Fruit fly (Drosophila melanogaster) whole organism, embryonic: ENCODE measurements around the gene CG10467.
A peak's percentile ranks its signal among the peaks of the same experiment; 100 is the strongest.

Experiments
- Bdp1 ChIP-seq: fragments of 200-800 bp; sonication (Bioruptor generic); optimal IDR thresholded peaks from 3 replicates; lab custom pipeline; 2016; ENCODE audit warnings: missing biosample characterization, missing genetic modification characterization
- CG10431 ChIP-seq: fragments of 200-800 bp; sonication (Bioruptor generic); optimal IDR thresholded peaks from 3 replicates; lab custom pipeline; 2018; ENCODE audit warnings: missing biosample characterization, mild to moderate bottlenecking, missing genetic modification characterization
- CG11093 ChIP-seq: fragments of 200-800 bp; sonication (Bioruptor generic); IDR thresholded peaks from 3 replicates; pipeline ENCODE4 v1.3.6; 2022; ENCODE audit warnings: missing biosample characterization, missing genetic modification characterization
- CG11247 ChIP-seq: fragments of 200-800 bp; sonication (Bioruptor generic); IDR thresholded peaks from 2 replicates; pipeline ENCODE4 v1.3.6; 2022; ENCODE audit warnings: missing biosample characterization, missing genetic modification characterization
- CG11398 ChIP-seq: fragments of 200-800 bp; sonication (Bioruptor generic); optimal IDR thresholded peaks from 2 replicates; lab custom pipeline; 2016; ENCODE audit warnings: missing biosample characterization, missing genetic modification characterization
- CG12104 ChIP-seq: fragments of 200-800 bp; sonication (Bioruptor generic); optimal IDR thresholded peaks from 3 replicates; lab custom pipeline; 2016; ENCODE audit warnings: missing biosample characterization, missing genetic modification characterization
- CG12219 ChIP-seq: fragments of 200-800 bp; sonication (Bioruptor generic); optimal IDR thresholded peaks from 3 replicates; lab custom pipeline; 2018; ENCODE audit warnings: missing biosample characterization, mild to moderate bottlenecking, missing genetic modification characterization
- CG13624 ChIP-seq: fragments of 200-800 bp; sonication (Bioruptor generic); optimal IDR thresholded peaks from 2 replicates; lab custom pipeline; 2016; ENCODE audit warnings: missing biosample characterization, missing genetic modification characterization
- CG14050 ChIP-seq: fragments of 200-800 bp; sonication (Bioruptor generic); IDR thresholded peaks from 3 replicates; pipeline ENCODE4 v1.3.6; 2022; ENCODE audit warnings: missing biosample characterization, missing genetic modification characterization
- CG14710 ChIP-seq: fragments of 200-800 bp; sonication (Bioruptor generic); optimal IDR thresholded peaks from 3 replicates; lab custom pipeline; 2019; ENCODE audit warnings: missing biosample characterization, mild to moderate bottlenecking, missing genetic modification characterization, moderate library complexity
- CG17328 ChIP-seq: fragments of 200-800 bp; sonication (Bioruptor generic); IDR thresholded peaks from 2 replicates; pipeline ENCODE4 v1.3.6; 2022; ENCODE audit warnings: missing biosample characterization, missing genetic modification characterization
- CG17802 ChIP-seq: fragments of 200-800 bp; sonication (Bioruptor generic); optimal IDR thresholded peaks from 2 replicates; lab custom pipeline; 2018; ENCODE audit warnings: missing biosample characterization, mild to moderate bottlenecking, missing genetic modification characterization, moderate library complexity
- CG1832 ChIP-seq: fragments of 200-800 bp; sonication (Bioruptor generic); optimal IDR thresholded peaks from 2 replicates; lab custom pipeline; 2017; ENCODE audit warnings: missing biosample characterization, mild to moderate bottlenecking, missing genetic modification characterization, inconsistent platforms
- CG3065 ChIP-seq: fragments of 200-800 bp; sonication (Bioruptor generic); optimal IDR thresholded peaks from 2 replicates; lab custom pipeline; 2016; ENCODE audit warnings: missing biosample characterization, missing genetic modification characterization
- CG31365 ChIP-seq: fragments of 200-800 bp; sonication (Bioruptor generic); optimal IDR thresholded peaks from 2 replicates; lab custom pipeline; 2018; ENCODE audit warnings: missing biosample characterization, mild to moderate bottlenecking, missing genetic modification characterization
- CG31441 ChIP-seq: fragments of 200-800 bp; sonication (Bioruptor generic); IDR thresholded peaks from 2 replicates; pipeline ENCODE4 v1.3.6; 2022; ENCODE audit warnings: missing biosample characterization, missing genetic modification characterization
- CG32532 ChIP-seq: fragments of 200-800 bp; sonication (Bioruptor generic); IDR thresholded peaks from 2 replicates; pipeline ENCODE4 v1.3.6; 2022; ENCODE audit warnings: missing biosample characterization, missing genetic modification characterization
- CG3995 ChIP-seq: fragments of 200-800 bp; sonication (Bioruptor generic); optimal IDR thresholded peaks from 3 replicates; lab custom pipeline; 2016; ENCODE audit warnings: missing biosample characterization, missing genetic modification characterization
- CG4404 ChIP-seq: fragments of 200-800 bp; sonication (Bioruptor generic); IDR thresholded peaks from 2 replicates; pipeline ENCODE4 v1.3.6; 2022; ENCODE audit warnings: missing biosample characterization, missing genetic modification characterization
- CG6689 ChIP-seq: fragments of 200-800 bp; sonication (Bioruptor generic); IDR thresholded peaks from 2 replicates; pipeline ENCODE4 v1.3.6; 2022; ENCODE audit warnings: missing biosample characterization, missing genetic modification characterization
- CG7839 ChIP-seq: fragments of 200-800 bp; sonication (Bioruptor generic); optimal IDR thresholded peaks from 3 replicates; lab custom pipeline; 2018; ENCODE audit warnings: missing biosample characterization, mild to moderate bottlenecking, missing genetic modification characterization, moderate library complexity
- CG8924 ChIP-seq: fragments of 200-800 bp; optimal IDR thresholded peaks from 3 replicates; lab custom pipeline; 2019; ENCODE audit warnings: missing biosample characterization, mild to moderate bottlenecking, missing genetic modification characterization, moderate library complexity
- CG9797 ChIP-seq: fragments of 200-800 bp; sonication (Bioruptor generic); optimal IDR thresholded peaks from 3 replicates; lab custom pipeline; 2018; ENCODE audit warnings: missing biosample characterization, mild to moderate bottlenecking, missing genetic modification characterization
- Dp ChIP-seq: fragments of 200-800 bp; sonication (Bioruptor generic); optimal IDR thresholded peaks from 2 replicates; lab custom pipeline; 2018; ENCODE audit warnings: missing biosample characterization, mild to moderate bottlenecking, missing genetic modification characterization, moderate library complexity
- Drgx ChIP-seq: fragments of 200-800 bp; sonication (Bioruptor generic); IDR thresholded peaks from 2 replicates; pipeline ENCODE4 v1.3.6; 2022; ENCODE audit warnings: missing biosample characterization, missing genetic modification characterization
- Lim3 ChIP-seq: fragments of 200-800 bp; sonication (Bioruptor generic); IDR thresholded peaks from 2 replicates; pipeline ENCODE4 v1.3.6; 2022; ENCODE audit warnings: missing biosample characterization, missing genetic modification characterization
- Max ChIP-seq: fragments of 200-800 bp; sonication (Bioruptor generic); optimal IDR thresholded peaks from 2 replicates; lab custom pipeline; 2016; ENCODE audit warnings: missing biosample characterization, mild to moderate bottlenecking, missing genetic modification characterization
- Nf-YA ChIP-seq: fragments of 200-800 bp; sonication (Bioruptor generic); IDR thresholded peaks from 2 replicates; pipeline ENCODE4 v1.3.6; 2022; ENCODE audit warnings: missing biosample characterization, missing genetic modification characterization
- Oli ChIP-seq: fragments of 200-800 bp; sonication (Bioruptor generic); optimal IDR thresholded peaks from 2 replicates; lab custom pipeline; 2018; ENCODE audit warnings: missing biosample characterization, mild to moderate bottlenecking, missing genetic modification characterization, moderate library complexity
- Spps ChIP-seq: fragments of 200-800 bp; sonication (Bioruptor generic); optimal IDR thresholded peaks from 2 replicates; lab custom pipeline; 2018; ENCODE audit warnings: missing biosample characterization, mild to moderate bottlenecking, missing genetic modification characterization
- Usf ChIP-seq: fragments of 200-800 bp; sonication (Bioruptor generic); optimal IDR thresholded peaks from 2 replicates; lab custom pipeline; 2017; ENCODE audit warnings: missing genotype, missing biosample characterization, missing genetic modification characterization
- ase ChIP-seq: fragments of 200-800 bp; sonication (Bioruptor generic); IDR thresholded peaks from 3 replicates; pipeline ENCODE4 v1.3.6; 2022; ENCODE audit warnings: missing biosample characterization, missing genetic modification characterization
- cwo ChIP-seq: fragments of 200-800 bp; sonication (Bioruptor generic); optimal IDR thresholded peaks from 3 replicates; lab custom pipeline; 2017; ENCODE audit warnings: missing biosample characterization, missing genetic modification characterization, mild to moderate bottlenecking, moderate library complexity, missing genetic modification reagents
- disco-r ChIP-seq: fragments of 200-800 bp; sonication (Bioruptor generic); optimal IDR thresholded peaks from 2 replicates; lab custom pipeline; 2016; ENCODE audit warnings: missing biosample characterization, missing genetic modification characterization
- dysf ChIP-seq: fragments of 200-800 bp; sonication (Bioruptor generic); IDR thresholded peaks from 3 replicates; pipeline ENCODE4 v1.3.6; 2022; ENCODE audit warnings: missing biosample characterization, missing genetic modification characterization
- exex ChIP-seq: fragments of 200-800 bp; sonication (Bioruptor generic); optimal IDR thresholded peaks from 4 replicates; lab custom pipeline; 2018; ENCODE audit warnings: missing biosample characterization, mild to moderate bottlenecking, missing genetic modification characterization, moderate library complexity
- eyg ChIP-seq: fragments of 200-800 bp; sonication (Bioruptor generic); optimal IDR thresholded peaks from 3 replicates; lab custom pipeline; 2016; ENCODE audit warnings: missing biosample characterization, missing genetic modification characterization
- fru ChIP-seq: fragments of >200 bp; optimal IDR thresholded peaks from 2 replicates; lab custom pipeline; 2017
- gce ChIP-seq: fragments of 200-800 bp; sonication (Bioruptor generic); IDR thresholded peaks from 3 replicates; pipeline ENCODE4 v1.3.6; 2022; ENCODE audit warnings: missing biosample characterization, missing genetic modification characterization
- gcm2 ChIP-seq: fragments of 200-800 bp; sonication (Bioruptor generic); optimal IDR thresholded peaks from 2 replicates; lab custom pipeline; 2016; ENCODE audit warnings: missing biosample characterization, missing genetic modification characterization
- gsb-n ChIP-seq: fragments of 200-800 bp; sonication (Bioruptor generic); optimal IDR thresholded peaks from 3 replicates; lab custom pipeline; 2018; ENCODE audit warnings: missing biosample characterization, mild to moderate bottlenecking, missing genetic modification characterization
- jing ChIP-seq: fragments of 200-800 bp; sonication (Bioruptor generic); optimal IDR thresholded peaks from 2 replicates; lab custom pipeline; 2018; ENCODE audit warnings: missing biosample characterization, mild to moderate bottlenecking, missing genetic modification characterization
- luna ChIP-seq: fragments of 200-800 bp; sonication (Bioruptor generic); optimal IDR thresholded peaks from 2 replicates; lab custom pipeline; 2016; ENCODE audit warnings: missing biosample characterization, missing genetic modification characterization
- odd ChIP-seq: fragments of 200-800 bp; sonication (Bioruptor generic); optimal IDR thresholded peaks from 2 replicates; lab custom pipeline; 2017; ENCODE audit warnings: missing biosample characterization, mild to moderate bottlenecking, missing genetic modification characterization
- org-1 ChIP-seq: fragments of 200-800 bp; sonication (Bioruptor generic); optimal IDR thresholded peaks from 2 replicates; lab custom pipeline; 2017; ENCODE audit warnings: missing biosample characterization, missing genetic modification characterization
- pb ChIP-seq: fragments of 200-800 bp; sonication (Bioruptor generic); optimal IDR thresholded peaks from 3 replicates; lab custom pipeline; 2016; ENCODE audit warnings: missing biosample characterization, missing genetic modification characterization
- phol ChIP-seq: fragments of 200-800 bp; sonication (Bioruptor generic); optimal IDR thresholded peaks from 3 replicates; lab custom pipeline; 2018; ENCODE audit warnings: missing biosample characterization, mild to moderate bottlenecking, missing genetic modification characterization, moderate library complexity
- pzg ChIP-seq: fragments of 200-800 bp; sonication (Bioruptor generic); optimal IDR thresholded peaks from 3 replicates; lab custom pipeline; 2018; ENCODE audit warnings: missing biosample characterization, mild to moderate bottlenecking, missing genetic modification characterization, moderate library complexity
- tap ChIP-seq: fragments of 200-800 bp; optimal IDR thresholded peaks from 3 replicates; lab custom pipeline; 2019; ENCODE audit warnings: missing biosample characterization, mild to moderate bottlenecking, missing genetic modification characterization, moderate library complexity
- tx ChIP-seq: fragments of 200-800 bp; sonication (Bioruptor generic); optimal IDR thresholded peaks from 2 replicates; lab custom pipeline; 2016; ENCODE audit warnings: missing biosample characterization, missing genetic modification characterization
- yki ChIP-seq: fragments of >200 bp; optimal IDR thresholded peaks from 3 replicates; lab custom pipeline; 2018
- zen2 ChIP-seq: fragments of 200-800 bp; sonication (Bioruptor generic); IDR thresholded peaks from 3 replicates; pipeline ENCODE4 v1.3.6; 2022; ENCODE audit warnings: missing biosample characterization, missing genetic modification characterization; ENCODE audit not compliant: partially characterized antibody

Gene CG10467

dm6 chr3L:6059062-6059708 lies 35.4 kb downstream of the CG10467 start, which contains the start of gene CG6592 (continued):
- TF ChIP-seq CG32532 (GFP tag; lab: Robert Waterston, UW), result no peak
- TF ChIP-seq Spps, result no peak
- TF ChIP-seq pzg, result no peak
- TF ChIP-seq CG9797 (GFP tag; lab: Kevin White, UChicago), result no peak
- no peak for TF ChIP-seq tap
- no peak for TF ChIP-seq fru (lab: Kevin White, UChicago)
- no peak for TF ChIP-seq gsb-n (tag; lab: Kevin White, UChicago)
- TF ChIP-seq pb (GFP tag; lab: Kevin White, UChicago), result no peak
- TF ChIP-seq CG11398 (GFP tag; lab: Kevin White, UChicago), result peak; percentile 24
- TF ChIP-seq CG3065 (GFP tag; lab: Kevin White, UChicago), result peak; percentile 14
- no peak for TF ChIP-seq CG3995 (GFP tag; lab: Kevin White, UChicago)
- TF ChIP-seq odd (GFP tag; lab: Kevin White, UChicago), result no peak
- no peak for TF ChIP-seq yki
- no peak for TF ChIP-seq zen2 (GFP tag; lab: Robert Waterston, UW)
- no peak for TF ChIP-seq CG12219
- TF ChIP-seq Dp (GFP tag; lab: Kevin White, UChicago), result no peak
- no peak for TF ChIP-seq CG11247 (GFP tag; lab: Robert Waterston, UW)
- TF ChIP-seq luna (GFP tag; lab: Kevin White, UChicago), result no peak
- TF ChIP-seq jing, result peak; percentile 5
- no peak for TF ChIP-seq ase (GFP tag; lab: Robert Waterston, UW)
- TF ChIP-seq Nf-YA (GFP tag; lab: Robert Waterston, UW), result no peak
- TF ChIP-seq CG8924 (tag; lab: Kevin White, UChicago), result peak; percentile 4
- TF ChIP-seq org-1 (GFP tag; lab: Kevin White, UChicago), result peak; percentile 32
- peak; percentile 29 for TF ChIP-seq Oli (tag; lab: Kevin White, UChicago)
- TF ChIP-seq Usf (GFP tag; lab: Kevin White, UChicago), result peak; percentile 68
- TF ChIP-seq CG11093 (GFP tag; lab: Robert Waterston, UW), result no peak
- no peak for TF ChIP-seq Lim3 (GFP tag; lab: Robert Waterston, UW)
- no peak for TF ChIP-seq CG14050 (GFP tag; lab: Robert Waterston, UW)
- TF ChIP-seq disco-r (GFP tag; lab: Kevin White, UChicago), result peak; percentile 4
- TF ChIP-seq tx (GFP tag; lab: Kevin White, UChicago), result no peak
- no peak for TF ChIP-seq exex (tag; lab: Kevin White, UChicago)
- no peak for TF ChIP-seq CG1832 (GFP tag; lab: Kevin White, UChicago)
- TF ChIP-seq CG31441, result 0 out of 2 replicates have a peak, but pooled peaks have one; percentile 40
- 0 out of 2 replicates have a peak, but pooled peaks have one; percentile 8 for TF ChIP-seq CG6689 (GFP tag; lab: Robert Waterston, UW)
- peak; percentile 62 for TF ChIP-seq phol (tag; lab: Kevin White, UChicago)
- peak; percentile 3 for TF ChIP-seq CG10431 (GFP tag; lab: Kevin White, UChicago)
- TF ChIP-seq CG14710 (tag; lab: Kevin White, UChicago), result no peak
- TF ChIP-seq eyg (GFP tag; lab: Kevin White, UChicago), result no peak
- no peak for TF ChIP-seq gcm2 (GFP tag; lab: Kevin White, UChicago)
- TF ChIP-seq CG4404 (GFP tag; lab: Robert Waterston, UW), result peak; percentile 49
- TF ChIP-seq CG12104 (GFP tag; lab: Kevin White, UChicago), result no peak
- peak; percentile 49 for TF ChIP-seq CG7839
- TF ChIP-seq CG31365 (tag; lab: Kevin White, UChicago), result peak; percentile 97
- no peak for TF ChIP-seq Drgx (GFP tag; lab: Robert Waterston, UW)
- TF ChIP-seq cwo (GFP tag; lab: Kevin White, UChicago), result no peak
- no peak for TF ChIP-seq dysf (GFP tag; lab: Robert Waterston, UW)
- no peak for TF ChIP-seq gce (GFP tag; lab: Robert Waterston, UW)
- TF ChIP-seq CG17802 (tag; lab: Kevin White, UChicago), result peak; percentile 23
- TF ChIP-seq CG13624 (GFP tag; lab: Kevin White, UChicago), result peak; percentile 19
- peak; percentile 9 for TF ChIP-seq Bdp1 (GFP tag; lab: Kevin White, UChicago)
- peak; percentile 76 for TF ChIP-seq CG17328
- TF ChIP-seq Max, result no peak
